Worm (Caenorhabditis elegans) whole organism, late embryonic: ENCODE results near the gene inos-1.

Experiments used
- T23F11.4 ChIP-seq: fragments of 200-800 bp; sonication (Bioruptor generic); optimal IDR thresholded peaks from 2 replicates; lab custom pipeline; 2018; ENCODE audit warnings: mild to moderate bottlenecking, missing genetic modification characterization, missing compliant biosample characterization
- ama-1 ChIP-seq: fragments of 150-350 bp; optimal IDR thresholded peaks from 2 replicates; lab custom pipeline; 2014
- ceh-30 ChIP-seq: fragments of 150-350 bp; optimal IDR thresholded peaks from 2 replicates; lab custom pipeline; 2014; ENCODE audit warnings: missing biosample characterization, missing genetic modification characterization
- ceh-45 ChIP-seq: fragments of 200-800 bp; sonication (Bioruptor generic); IDR thresholded peaks from 2 replicates; pipeline ENCODE4 v1.3.6; 2022; ENCODE audit warnings: missing genetic modification reagents, missing genetic modification characterization, missing compliant biosample characterization
- nhr-232 ChIP-seq: sonication (generic microtip); optimal IDR thresholded peaks from 2 replicates; lab custom pipeline; 2016; ENCODE audit warnings: missing genetic modification characterization, missing compliant biosample characterization

ce11 chrII:11724362-11724761 lies 24.3 kb upstream of the inos-1 start:
- TF ChIP-seq ceh-30 (tag; lab: Kevin White, UChicago) (no peak), ama-1 (lab: Kevin White, UChicago) (no peak), T23F11.4 (GFP tag; lab: Kevin White, UChicago) (no peak), ceh-45 (GFP tag; lab: Robert Waterston, UW) (no peak), nhr-232 (tag; lab: Kevin White, UChicago) (no peak)
